Fruit fly (Drosophila melanogaster) whole organism, prepupa: Measurements from ENCODE around the gene iav.
A peak's percentile ranks its signal among the peaks of the same experiment; 100 is the strongest.

Experiments used
- CG10631 ChIP-seq: fragments of 200-800 bp; sonication (Bioruptor generic); optimal IDR thresholded peaks from 2 replicates; lab custom pipeline; 2016; ENCODE audit warnings: missing biosample characterization, missing genetic modification characterization
- CG10669 ChIP-seq: fragments of 200-800 bp; sonication (Bioruptor generic); optimal IDR thresholded peaks from 3 replicates; lab custom pipeline; 2018; ENCODE audit warnings: missing biosample characterization, mild to moderate bottlenecking, missing genetic modification characterization, moderate library complexity
- CG11294 ChIP-seq: fragments of 200-800 bp; sonication (Bioruptor generic); IDR thresholded peaks from 2 replicates; pipeline ENCODE4 v1.3.6; 2022; ENCODE audit warnings: missing biosample characterization, missing genetic modification characterization
- CG11762 ChIP-seq: fragments of 200-800 bp; sonication (Bioruptor generic); optimal IDR thresholded peaks from 3 replicates; lab custom pipeline; 2016; ENCODE audit warnings: missing biosample characterization, missing genetic modification characterization; ENCODE audit not compliant: insufficient read depth
- CG15336 ChIP-seq: fragments of 200-800 bp; sonication (Bioruptor generic); IDR thresholded peaks from 2 replicates; pipeline ENCODE4 v1.3.6; 2022; ENCODE audit warnings: missing biosample characterization, missing genetic modification characterization
- CG16779 ChIP-seq: fragments of 200-800 bp; sonication (Bioruptor generic); optimal IDR thresholded peaks from 3 replicates; lab custom pipeline; 2017; ENCODE audit warnings: missing biosample characterization, mild to moderate bottlenecking, missing genetic modification characterization
- CG31627 ChIP-seq: fragments of 200-800 bp; sonication (Bioruptor generic); optimal IDR thresholded peaks from 3 replicates; lab custom pipeline; 2016; ENCODE audit warnings: missing biosample characterization, missing genetic modification characterization
- CG32006 ChIP-seq: fragments of 200-800 bp; sonication (Bioruptor generic); optimal IDR thresholded peaks from 3 replicates; lab custom pipeline; 2017; ENCODE audit warnings: missing biosample characterization, mild to moderate bottlenecking, missing genetic modification characterization
- CG4318 ChIP-seq: fragments of 200-800 bp; sonication (Bioruptor generic); optimal IDR thresholded peaks from 3 replicates; lab custom pipeline; 2017; ENCODE audit warnings: missing biosample characterization, mild to moderate bottlenecking, missing genetic modification characterization
- CG6163 ChIP-seq: fragments of 200-800 bp; sonication (Bioruptor generic); IDR thresholded peaks from 3 replicates; pipeline ENCODE4 v1.3.6; 2022; ENCODE audit warnings: missing biosample characterization, missing genetic modification characterization
- CG6276 ChIP-seq: fragments of 200-800 bp; sonication (Bioruptor generic); optimal IDR thresholded peaks from 2 replicates; lab custom pipeline; 2017; ENCODE audit warnings: missing biosample characterization, mild to moderate bottlenecking, missing genetic modification characterization
- CG6808 ChIP-seq: fragments of 200-800 bp; sonication (Bioruptor generic); optimal IDR thresholded peaks from 3 replicates; lab custom pipeline; 2017; ENCODE audit warnings: missing biosample characterization, missing genetic modification characterization, mild to moderate bottlenecking, moderate library complexity, missing genetic modification reagents
- CG6854 ChIP-seq: fragments of 200-800 bp; sonication (Bioruptor generic); optimal IDR thresholded peaks from 2 replicates; lab custom pipeline; 2017; ENCODE audit warnings: missing biosample characterization, mild to moderate bottlenecking, missing genetic modification characterization
- CG8319 ChIP-seq: fragments of 200-800 bp; sonication (Bioruptor generic); optimal IDR thresholded peaks from 3 replicates; lab custom pipeline; 2016; ENCODE audit warnings: missing biosample characterization, missing genetic modification characterization
- Eip78C ChIP-seq: fragments of 200-800 bp; sonication (Bioruptor generic); peaks from one replicate; lab custom pipeline; 2016; ENCODE audit warnings: missing biosample characterization, missing genetic modification characterization
- Eip93F ChIP-seq: fragments of 200-800 bp; sonication (Bioruptor generic); optimal IDR thresholded peaks from 2 replicates; lab custom pipeline; 2016; ENCODE audit warnings: missing biosample characterization, mild to moderate bottlenecking, missing genetic modification characterization
- Ets21C ChIP-seq: fragments of 200-800 bp; sonication (Bioruptor generic); optimal IDR thresholded peaks from 3 replicates; lab custom pipeline; 2016; ENCODE audit warnings: missing biosample characterization, missing genetic modification characterization
- Gug ChIP-seq: fragments of 200-800 bp; sonication (Bioruptor generic); IDR thresholded peaks from 2 replicates; pipeline ENCODE4 v1.3.6; 2022; ENCODE audit warnings: missing biosample characterization, missing genetic modification characterization
- Hr38 ChIP-seq: sonication (Bioruptor generic); optimal IDR thresholded peaks from 2 replicates; lab custom pipeline; 2016; ENCODE audit warnings: missing biosample characterization, missing genetic modification characterization
- Hr4 ChIP-seq: fragments of 200-800 bp; sonication (Bioruptor generic); optimal IDR thresholded peaks from 3 replicates; lab custom pipeline; 2016; ENCODE audit warnings: missing biosample characterization, missing genetic modification characterization
- Lpt ChIP-seq: fragments of 200-800 bp; sonication (Bioruptor generic); optimal IDR thresholded peaks from 3 replicates; lab custom pipeline; 2016; ENCODE audit warnings: missing biosample characterization, missing genetic modification characterization
- OdsH ChIP-seq: fragments of 200-800 bp; sonication (Bioruptor generic); optimal IDR thresholded peaks from 3 replicates; lab custom pipeline; 2016; ENCODE audit warnings: missing biosample characterization, missing genetic modification characterization
- Smox ChIP-seq: fragments of 200-800 bp; sonication (Bioruptor generic); optimal IDR thresholded peaks from 3 replicates; lab custom pipeline; 2016; ENCODE audit warnings: missing biosample characterization, missing genetic modification characterization
- Sox14 ChIP-seq: fragments of 200-800 bp; sonication (Bioruptor generic); optimal IDR thresholded peaks from 3 replicates; lab custom pipeline; 2016; ENCODE audit warnings: missing biosample characterization, missing genetic modification characterization
- Sox15 ChIP-seq: fragments of 200-800 bp; sonication (Bioruptor generic); optimal IDR thresholded peaks from 3 replicates; lab custom pipeline; 2016; ENCODE audit warnings: missing biosample characterization, missing genetic modification characterization
- achi ChIP-seq: fragments of 200-800 bp; sonication (Bioruptor generic); optimal IDR thresholded peaks from 3 replicates; lab custom pipeline; 2016; ENCODE audit warnings: missing biosample characterization, missing genetic modification characterization
- acj6 ChIP-seq: fragments of 200-800 bp; sonication (Bioruptor generic); optimal IDR thresholded peaks from 3 replicates; lab custom pipeline; 2016; ENCODE audit warnings: missing biosample characterization, missing genetic modification characterization
- dac ChIP-seq: fragments of 200-800 bp; sonication (Bioruptor generic); optimal IDR thresholded peaks from 2 replicates; lab custom pipeline; 2017; ENCODE audit warnings: missing biosample characterization, mild to moderate bottlenecking, missing genetic modification characterization
- eg ChIP-seq: fragments of 200-800 bp; sonication (Bioruptor generic); IDR thresholded peaks from 3 replicates; pipeline ENCODE4 v1.3.6; 2022; ENCODE audit warnings: missing biosample characterization, missing genetic modification characterization
- esn ChIP-seq: fragments of 200-800 bp; sonication (Bioruptor generic); optimal IDR thresholded peaks from 2 replicates; lab custom pipeline; 2016; ENCODE audit warnings: missing biosample characterization, mild to moderate bottlenecking, missing genetic modification characterization, moderate library complexity
- fd59A ChIP-seq: fragments of 200-800 bp; sonication (Bioruptor generic); optimal IDR thresholded peaks from 2 replicates; lab custom pipeline; 2017; ENCODE audit warnings: missing biosample characterization, mild to moderate bottlenecking, missing genetic modification characterization, missing genetic modification reagents
- fd85E ChIP-seq: fragments of 200-800 bp; sonication (Bioruptor generic); optimal IDR thresholded peaks from 3 replicates; lab custom pipeline; 2016; ENCODE audit warnings: missing biosample characterization, missing genetic modification characterization
- fkh ChIP-seq: fragments of 200-800 bp; sonication (Bioruptor generic); optimal IDR thresholded peaks from 3 replicates; lab custom pipeline; 2017; ENCODE audit warnings: missing biosample characterization, mild to moderate bottlenecking, missing genetic modification characterization, moderate library complexity
- lz ChIP-seq: fragments of 200-800 bp; sonication (Bioruptor generic); optimal IDR thresholded peaks from 3 replicates; lab custom pipeline; 2016; ENCODE audit warnings: missing biosample characterization, missing genetic modification characterization
- net ChIP-seq: fragments of 200-800 bp; sonication (Bioruptor generic); optimal IDR thresholded peaks from 3 replicates; lab custom pipeline; 2016; ENCODE audit warnings: missing biosample characterization, missing genetic modification characterization
- spab ChIP-seq: fragments of 200-800 bp; sonication (Bioruptor generic); optimal IDR thresholded peaks from 2 replicates; lab custom pipeline; 2017; ENCODE audit warnings: missing biosample characterization, mild to moderate bottlenecking, missing genetic modification characterization, missing genetic modification reagents
- ss ChIP-seq, 2 experiments: fragments of 200-800 bp; sonication (Bioruptor generic); optimal IDR thresholded peaks; 2 replicates in 1 of 2; 3 replicates in 1 of 2; lab custom pipeline; 2017 to 2018; ENCODE audit warnings: mild to moderate bottlenecking in 2 of 2, missing biosample characterization in 2 of 2, missing genetic modification characterization in 2 of 2, moderate library complexity in 1 of 2
- svp ChIP-seq: fragments of 200-800 bp; sonication (Bioruptor generic); peaks from one replicate; lab custom pipeline; 2016; ENCODE audit warnings: missing biosample characterization, missing genetic modification characterization
- topi ChIP-seq: fragments of 200-800 bp; sonication (Bioruptor generic); optimal IDR thresholded peaks from 3 replicates; lab custom pipeline; 2016; ENCODE audit warnings: missing biosample characterization, missing genetic modification characterization
- vri ChIP-seq: fragments of 200-800 bp; sonication (Bioruptor generic); optimal IDR thresholded peaks from 3 replicates; lab custom pipeline; 2016; ENCODE audit warnings: missing biosample characterization, mild to moderate bottlenecking, missing genetic modification characterization

iav gene

DNA sequence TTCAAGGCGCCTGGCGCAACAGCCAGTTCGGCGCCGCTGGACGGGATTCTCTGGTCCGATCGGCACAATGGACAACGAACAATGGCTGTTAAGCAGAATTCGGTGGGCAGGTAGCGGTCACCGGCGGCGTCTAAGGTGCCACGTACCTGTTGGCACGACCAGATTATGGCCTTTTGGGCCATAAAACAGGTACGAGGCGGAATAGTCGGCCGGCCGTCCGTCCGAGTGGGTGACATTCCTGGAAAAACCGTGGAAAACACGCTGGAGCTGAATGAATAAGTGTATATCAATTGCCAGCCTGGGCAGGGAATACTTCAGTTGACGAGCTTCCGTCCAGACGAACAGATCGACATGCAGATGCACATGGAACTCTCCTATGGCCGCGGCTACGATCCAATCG, 9.1 kb downstream of the iav start, which contains the start of gene Atx-1:
Gene Atx-1 (plus strand): TSS at position 301 of the 400 bp plus-strand sequence.
- TF ChIP-seq Hr4 (GFP tag; lab: Kevin White, UChicago) (no peak), CG11294 (no peak), Ets21C (GFP tag; lab: Kevin White, UChicago) (no peak), net (GFP tag; lab: Kevin White, UChicago) (no peak), eg (GFP tag; lab: Robert Waterston, UW) (no peak), CG6854 (GFP tag; lab: Kevin White, UChicago) (no peak), spab (GFP tag; lab: Kevin White, UChicago) (no peak), OdsH (GFP tag; lab: Kevin White, UChicago) (no peak), CG10669 (GFP tag; lab: Kevin White, UChicago) (no peak), dac (GFP tag; lab: Kevin White, UChicago) (no peak), Sox15 (GFP tag; lab: Kevin White, UChicago) (no peak), CG32006 (GFP tag; lab: Kevin White, UChicago) (no peak), Smox (GFP tag; lab: Kevin White, UChicago) (no peak), acj6 (GFP tag; lab: Kevin White, UChicago) (no peak), Eip93F (GFP tag; lab: Kevin White, UChicago) (no peak), Gug (GFP tag; lab: Robert Waterston, UW) (no peak), CG10631 (GFP tag; lab: Kevin White, UChicago) (no peak)

DNA sequence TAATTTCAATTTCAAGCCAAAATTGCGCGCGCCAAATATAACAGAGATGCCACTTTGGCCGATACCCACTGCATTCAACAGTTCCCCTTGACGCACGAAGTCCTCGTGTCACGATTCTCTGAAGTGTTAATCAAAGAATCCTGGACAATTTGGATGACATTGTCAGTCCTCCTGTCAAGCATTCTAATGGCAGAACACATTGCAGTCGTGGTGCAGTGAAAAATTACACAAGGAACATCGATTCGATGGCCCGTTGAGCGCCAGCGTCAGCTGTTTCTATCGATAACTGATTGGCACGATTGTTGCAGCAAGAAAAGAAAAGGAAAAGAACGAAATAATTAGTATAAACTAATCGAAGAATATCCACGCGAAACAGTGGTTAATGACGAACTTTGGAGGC, 10.4 kb downstream of the iav start, which contains the start of gene nonC:
Gene nonC (plus strand): TSS at position 294 of the 400 bp plus-strand sequence.
- TF ChIP-seq Sox15 (GFP tag; lab: Kevin White, UChicago) (no peak), ss (GFP tag; optimal IDR thresholded peaks at IDR 0.05; lab: Kevin White, UChicago) (no peak)

DNA sequence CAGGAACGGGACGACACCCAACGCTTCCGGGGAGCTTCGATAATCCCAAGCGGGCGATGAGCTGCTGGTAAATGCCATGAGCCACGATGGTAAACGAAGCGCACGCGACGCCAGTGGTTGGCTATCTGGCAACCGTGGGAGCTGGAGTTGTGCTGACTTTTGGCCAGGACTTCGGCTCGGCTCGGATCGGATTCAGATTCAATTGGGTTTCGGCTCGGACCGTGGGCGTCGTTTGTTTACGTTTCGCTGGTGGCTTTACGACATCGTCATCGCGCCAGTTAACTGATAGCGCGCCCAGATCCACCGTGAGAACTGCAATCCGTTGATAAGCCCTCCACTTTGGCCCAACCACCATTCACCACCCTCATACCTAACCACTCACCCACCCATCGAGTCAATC, 18.8 kb downstream of the iav start, which contains the start of gene mAChR-C:
Gene mAChR-C (minus strand): TSS at position 101 of the 400 bp plus-strand sequence.
- TF ChIP-seq spab (GFP tag; lab: Kevin White, UChicago) (no peak), Gug (GFP tag; lab: Robert Waterston, UW) (no peak), CG16779 (tag; lab: Kevin White, UChicago) (no peak), topi (GFP tag; lab: Kevin White, UChicago) (no peak), dac (GFP tag; lab: Kevin White, UChicago) (no peak), Sox15 (GFP tag; lab: Kevin White, UChicago) (no peak), lz (GFP tag; lab: Kevin White, UChicago) (no peak), esn (GFP tag; lab: Kevin White, UChicago) (no peak), Sox14 (GFP tag; lab: Kevin White, UChicago) (no peak), net (GFP tag; lab: Kevin White, UChicago) (no peak), CG4318 (GFP tag; lab: Kevin White, UChicago) (no peak), CG11762 (GFP tag; lab: Kevin White, UChicago) (no peak)

DNA sequence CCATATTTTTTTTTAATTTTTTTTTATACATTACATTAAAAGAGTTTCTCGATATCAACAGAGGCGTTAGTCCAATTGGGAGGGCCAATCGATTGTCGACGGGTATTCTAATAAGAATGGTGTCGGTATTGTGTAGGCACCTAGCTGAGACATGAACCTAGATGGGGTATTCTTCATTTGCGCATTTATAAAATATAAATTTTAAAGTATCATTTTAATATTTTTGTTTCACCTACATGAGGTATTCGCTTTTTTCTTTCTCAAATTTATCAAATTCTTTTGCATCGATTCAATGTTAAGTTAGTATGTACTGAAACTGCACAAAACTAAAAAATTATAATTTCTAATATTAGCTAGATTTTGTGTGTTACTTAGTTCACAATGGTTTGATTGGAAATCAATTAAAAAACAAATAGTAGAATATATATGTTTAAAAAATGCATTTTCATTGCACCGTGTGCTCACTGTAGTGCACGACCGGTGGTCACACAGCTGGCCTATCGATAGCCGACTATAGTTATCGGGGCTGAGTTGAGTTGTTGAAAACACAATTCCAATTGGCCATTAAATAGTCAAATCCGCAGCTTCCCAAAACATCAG, 30.2 kb downstream of the iav start, which contains the start of the genes CG14435 and Tmf:
Gene CG14435 (minus strand): TSS at position 81 of the 600 bp plus-strand sequence.
Gene Tmf (plus strand): TSS at position 501 of the 600 bp plus-strand sequence.
- TF ChIP-seq OdsH (GFP tag; lab: Kevin White, UChicago) (peak; percentile 78), lz (GFP tag; lab: Kevin White, UChicago) (peak; percentile 81), CG6808 (GFP tag; lab: Kevin White, UChicago) (peak; percentile 65), CG6163 (GFP tag; lab: Robert Waterston, UW) (peak; percentile 85), CG15336 (peak; percentile 67), CG32006 (GFP tag; lab: Kevin White, UChicago) (peak; percentile 83), CG31627 (peak; percentile 75), Sox15 (GFP tag; lab: Kevin White, UChicago) (peak; percentile 69), Ets21C (GFP tag; lab: Kevin White, UChicago) (peak; percentile 66), fkh (GFP tag; lab: Kevin White, UChicago) (peak; percentile 56), CG6276 (GFP tag; lab: Kevin White, UChicago) (no peak), achi (peak; percentile 75), ss (GFP tag; optimal IDR thresholded peaks at IDR 0.05; lab: Kevin White, UChicago) (peak; percentile 35 to 54), dac (GFP tag; lab: Kevin White, UChicago) (peak; percentile 48), Hr4 (GFP tag; lab: Kevin White, UChicago) (peak; percentile 81), acj6 (GFP tag; lab: Kevin White, UChicago) (peak; percentile 78), CG8319 (GFP tag; lab: Kevin White, UChicago) (peak; percentile 22), CG16779 (tag; lab: Kevin White, UChicago) (no peak), Sox14 (GFP tag; lab: Kevin White, UChicago) (peak; percentile 68), Eip78C (GFP tag; lab: Kevin White, UChicago) (peak; percentile 90), fd59A (GFP tag; lab: Kevin White, UChicago) (peak; percentile 59), svp (GFP tag; lab: Kevin White, UChicago) (peak; percentile 89), Lpt (GFP tag; lab: Kevin White, UChicago) (peak; percentile 63), CG11762 (GFP tag; lab: Kevin White, UChicago) (peak; percentile 53), CG10631 (GFP tag; lab: Kevin White, UChicago) (peak; percentile 85), Hr38 (GFP tag; lab: Kevin White, UChicago) (no peak), vri (no peak), Gug (GFP tag; lab: Robert Waterston, UW) (peak; percentile 72), spab (GFP tag; lab: Kevin White, UChicago) (peak; percentile 38), fd85E (GFP tag; lab: Kevin White, UChicago) (no peak)
